Fruit fly (Drosophila melanogaster): ENCODE results near the gene Nmnat.

Gene Nmnat

DNA sequence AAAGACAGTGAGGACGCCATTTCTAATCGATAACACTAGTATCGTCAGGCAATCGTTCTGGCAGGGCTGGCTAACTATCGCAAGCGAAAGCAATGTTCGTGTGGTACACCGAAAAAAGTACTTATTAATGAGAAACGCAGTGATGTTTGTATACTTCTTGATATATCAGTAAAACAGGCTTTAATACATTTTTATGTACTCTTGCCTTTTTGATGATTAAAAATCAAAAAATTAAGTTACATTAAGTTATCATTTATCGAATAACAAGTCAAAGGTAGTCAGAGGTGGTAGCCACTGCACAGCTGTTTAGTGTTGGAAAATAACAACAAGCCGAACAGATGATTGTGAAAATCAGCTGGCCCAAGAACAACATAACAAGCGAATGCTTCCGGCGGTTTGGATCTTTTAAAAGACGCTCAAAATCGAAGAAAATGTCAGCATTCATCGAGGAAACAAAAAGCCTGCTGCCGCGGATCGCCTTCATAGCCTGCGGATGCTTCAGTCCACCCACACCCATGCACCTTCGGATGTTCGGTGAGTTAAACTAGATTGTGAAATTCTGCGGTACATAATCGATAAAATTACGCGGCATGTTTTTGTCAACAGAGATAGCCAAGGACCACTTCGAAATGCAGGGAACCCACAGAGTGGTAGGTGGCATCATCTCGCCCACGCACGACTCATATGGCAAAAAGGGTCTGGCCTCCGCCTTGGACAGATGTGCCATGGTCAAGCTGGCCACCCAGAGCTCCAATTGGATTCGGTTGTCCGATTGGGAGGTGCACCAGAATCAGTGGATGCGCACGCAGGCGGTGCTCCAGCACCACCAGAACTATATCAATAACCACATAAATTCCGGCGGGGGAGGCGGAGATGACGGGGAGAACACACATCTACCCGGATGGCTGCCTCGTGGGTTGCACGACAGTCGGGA lies at the start of gene Nmnat, which contains the start of gene ssh (continued):
- TF ChIP-seq CG3065 (GFP tag; optimal IDR thresholded peaks at IDR 0.05) = no peak
- TF ChIP-seq emc (GFP tag; optimal IDR thresholded peaks at IDR 0.05) = no peak
- TF ChIP-seq CG8281 (tag; optimal IDR thresholded peaks at IDR 0.05) = no peak
- no peak for TF ChIP-seq peb (GFP tag; IDR thresholded peaks at IDR 0.05)
- no peak for TF ChIP-seq br (optimal IDR thresholded peaks at IDR 0.05)
- peak; percentile 44 for TF ChIP-seq CG3281 (GFP tag; optimal IDR thresholded peaks at IDR 0.05)
- no peak for TF ChIP-seq MTF-1 (GFP tag; optimal IDR thresholded peaks at IDR 0.05; ENCODE audit: borderline replicate concordance)
- TF ChIP-seq CG9437 (GFP tag; optimal IDR thresholded peaks at IDR 0.05) = peak; percentile 21
- TF ChIP-seq zfh2 (GFP tag; optimal IDR thresholded peaks at IDR 0.05) = peak; percentile 42
- peak; percentile 67 for TF ChIP-seq CHES-1-like (GFP tag; optimal IDR thresholded peaks at IDR 0.05)
- TF ChIP-seq CG7786 (GFP tag; optimal IDR thresholded peaks at IDR 0.05) = peak; percentile 10
- no peak for TF ChIP-seq CG17912 (GFP tag; optimal IDR thresholded peaks at IDR 0.05)
- no peak for TF ChIP-seq tx (GFP tag; optimal IDR thresholded peaks at IDR 0.05)
- no peak for TF ChIP-seq CG6175 (GFP tag; IDR thresholded peaks at IDR 0.05)
- peak; percentile 49 for TF ChIP-seq CG12155 (GFP tag; optimal IDR thresholded peaks at IDR 0.05)
- no peak for TF ChIP-seq gsb (GFP tag; IDR thresholded peaks at IDR 0.05)
- TF ChIP-seq Gug (GFP tag; IDR thresholded peaks at IDR 0.05) = peak; percentile 15; the same call in 1 of the 4 replicates
- TF ChIP-seq psq (GFP tag; optimal IDR thresholded peaks at IDR 0.05) = peak; percentile 60
- peak; percentile 63 for TF ChIP-seq CG30020 (tag; optimal IDR thresholded peaks at IDR 0.05)
- TF ChIP-seq CG10431 (GFP tag; optimal IDR thresholded peaks at IDR 0.05) = no peak
- no peak for TF ChIP-seq org-1 (GFP tag; optimal IDR thresholded peaks at IDR 0.05)
- no peak for TF ChIP-seq Vsx1 (GFP tag; optimal IDR thresholded peaks at IDR 0.05)
- peak; percentile 70 for TF ChIP-seq CG15514 (GFP tag; optimal IDR thresholded peaks at IDR 0.05)
- peak; percentile 67 for TF ChIP-seq Rfx (GFP tag; IDR thresholded peaks at IDR 0.05)
- no peak for TF ChIP-seq oc (tag; optimal IDR thresholded peaks at IDR 0.05)
- no peak for TF ChIP-seq CG7556 (GFP tag; optimal IDR thresholded peaks at IDR 0.05)
- TF ChIP-seq CG7357 (GFP tag; IDR thresholded peaks at IDR 0.05) = no peak
- peak; percentile 33 for TF ChIP-seq nerfin-1 (tag; optimal IDR thresholded peaks at IDR 0.05)
- TF ChIP-seq gcm2 (GFP tag; optimal IDR thresholded peaks at IDR 0.05) = no peak
- TF ChIP-seq zf30C (GFP tag; optimal IDR thresholded peaks at IDR 0.05) = no peak
- TF ChIP-seq CG31441 (GFP tag; IDR thresholded peaks at IDR 0.05) = 0 out of 2 replicates have a peak, but pooled peaks have one; percentile 15
- TF ChIP-seq CG16779 (GFP tag; IDR thresholded peaks at IDR 0.05) = no peak
- TF ChIP-seq btn (GFP tag; optimal IDR thresholded peaks at IDR 0.05) = no peak
- TF ChIP-seq HmgD (GFP tag; optimal IDR thresholded peaks at IDR 0.05) = peak; percentile 6
- no peak for TF ChIP-seq CG17568 (GFP tag; optimal IDR thresholded peaks at IDR 0.05)
- no peak for TF ChIP-seq fd96Cb (tag; optimal IDR thresholded peaks at IDR 0.05)
- TF ChIP-seq CG33557 (GFP tag; optimal IDR thresholded peaks at IDR 0.05) = peak; percentile 3
- TF ChIP-seq Max (GFP tag; optimal IDR thresholded peaks at IDR 0.05) = peak; percentile 48
- TF ChIP-seq CG16815 (GFP tag; optimal IDR thresholded peaks at IDR 0.05) = no peak
- TF ChIP-seq CG8478 (optimal IDR thresholded peaks at IDR 0.05) = peak; percentile 30
- peak; percentile 61 for TF ChIP-seq CG9797 (GFP tag; optimal IDR thresholded peaks at IDR 0.05)
- TF ChIP-seq chm (GFP tag; IDR thresholded peaks at IDR 0.05) = no peak
- no peak for TF ChIP-seq gce (GFP tag; IDR thresholded peaks at IDR 0.05)
- peak; percentile 19 for TF ChIP-seq her (GFP tag; optimal IDR thresholded peaks at IDR 0.05)
- peak; percentile 39 for TF ChIP-seq Chrac-16 (GFP tag; optimal IDR thresholded peaks at IDR 0.05)
- TF ChIP-seq CG3163 (GFP tag; optimal IDR thresholded peaks at IDR 0.05) = peak; percentile 4
- peak; percentile 1 for TF ChIP-seq CG7987 (GFP tag; optimal IDR thresholded peaks at IDR 0.05)
- TF ChIP-seq lab (GFP tag; optimal IDR thresholded peaks at IDR 0.05) = no peak
- TF ChIP-seq CG10267 (tag; optimal IDR thresholded peaks at IDR 0.05) = peak; percentile 98
